Worm (Caenorhabditis elegans): ENCODE measurements around the gene hsp-1.

DNA sequence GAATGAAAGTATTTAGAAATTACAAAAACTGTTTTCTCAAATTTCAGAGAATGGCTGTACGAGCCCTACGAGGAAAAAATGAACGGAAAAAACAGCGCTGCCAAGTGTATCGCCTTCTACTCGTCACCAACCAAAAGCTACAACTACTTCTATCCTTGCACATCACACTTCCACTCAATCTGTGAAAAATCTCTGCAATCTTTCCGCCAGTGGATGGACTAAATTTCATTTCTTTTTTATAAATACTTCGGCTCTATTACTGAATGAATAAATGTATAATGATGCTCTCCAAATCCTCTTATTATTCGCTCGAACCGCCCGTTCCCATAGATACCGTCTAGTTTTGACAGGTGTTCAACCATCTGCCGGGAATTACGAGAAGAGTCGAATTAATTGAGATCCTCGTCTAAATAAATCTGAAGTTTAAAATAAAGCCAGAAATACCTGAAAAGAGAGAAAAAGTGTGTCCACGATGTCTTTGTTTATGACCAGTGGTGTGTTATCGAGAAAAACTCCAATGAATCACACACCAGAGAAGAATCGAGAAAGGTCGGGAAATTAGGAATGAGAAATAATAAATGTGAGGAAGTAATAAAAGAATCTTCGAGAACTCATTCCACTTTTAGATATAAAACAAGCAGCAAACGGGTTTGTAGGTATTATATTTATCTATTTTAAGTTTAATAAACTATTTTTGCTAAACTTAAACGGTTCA, 1.1 kb upstream of the hsp-1 start:
- TF ChIP-seq ama-1 (optimal IDR thresholded peaks at IDR 0.05) = peak; percentile 3
- TF ChIP-seq hmg-4 (GFP tag; optimal IDR thresholded peaks at IDR 0.05) = no peak
- no peak for TF ChIP-seq tra-4 (tag; optimal IDR thresholded peaks at IDR 0.05)
- no peak for TF ChIP-seq F13C5.2 (tag; optimal IDR thresholded peaks at IDR 0.05)
- TF ChIP-seq tbx-37 (GFP tag; conservative IDR thresholded peaks at IDR 0.05) = no peak
- TF ChIP-seq tbx-11 (GFP tag; IDR thresholded peaks at IDR 0.05) = no peak
- no peak for TF ChIP-seq pes-1 (GFP tag; IDR thresholded peaks at IDR 0.05)
- no peak for TF ChIP-seq flt-1 (GFP tag; IDR thresholded peaks at IDR 0.05)
- TF ChIP-seq B0310.2 (tag; optimal IDR thresholded peaks at IDR 0.05) = no peak
- no peak for TF ChIP-seq ets-7 (tag; optimal IDR thresholded peaks at IDR 0.05)
- no peak for TF ChIP-seq sea-1 (GFP tag; conservative IDR thresholded peaks at IDR 0.05)
- no peak for TF ChIP-seq aly-1 (tag; optimal IDR thresholded peaks at IDR 0.05)

All from whole organism, early embryonic.